Fruit fly (Drosophila melanogaster) whole organism, prepupa: Measurements from ENCODE around the gene Bx.

Experiments used
- CG11902 ChIP-seq: fragments of 200-800 bp; sonication (Bioruptor generic); optimal IDR thresholded peaks from 3 replicates; lab custom pipeline; 2016; ENCODE audit warnings: missing biosample characterization, missing genetic modification characterization
- CG6854 ChIP-seq: fragments of 200-800 bp; sonication (Bioruptor generic); optimal IDR thresholded peaks from 2 replicates; lab custom pipeline; 2017; ENCODE audit warnings: missing biosample characterization, mild to moderate bottlenecking, missing genetic modification characterization
- CG8632 ChIP-seq: fragments of 200-800 bp; sonication (Bioruptor generic); optimal IDR thresholded peaks from 3 replicates; lab custom pipeline; 2016; ENCODE audit warnings: missing biosample characterization, missing genetic modification characterization
- Hr39 ChIP-seq: fragments of 200-800 bp; sonication (Bioruptor generic); optimal IDR thresholded peaks from 2 replicates; lab custom pipeline; 2016; ENCODE audit warnings: missing biosample characterization, missing genetic modification characterization
- Lpt ChIP-seq: fragments of 200-800 bp; sonication (Bioruptor generic); optimal IDR thresholded peaks from 3 replicates; lab custom pipeline; 2016; ENCODE audit warnings: missing biosample characterization, missing genetic modification characterization
- achi ChIP-seq: fragments of 200-800 bp; sonication (Bioruptor generic); optimal IDR thresholded peaks from 3 replicates; lab custom pipeline; 2016; ENCODE audit warnings: missing biosample characterization, missing genetic modification characterization
- fd59A ChIP-seq: fragments of 200-800 bp; sonication (Bioruptor generic); optimal IDR thresholded peaks from 2 replicates; lab custom pipeline; 2017; ENCODE audit warnings: missing biosample characterization, mild to moderate bottlenecking, missing genetic modification characterization, missing genetic modification reagents
- net ChIP-seq: fragments of 200-800 bp; sonication (Bioruptor generic); optimal IDR thresholded peaks from 3 replicates; lab custom pipeline; 2016; ENCODE audit warnings: missing biosample characterization, missing genetic modification characterization
- salr ChIP-seq, 2 experiments: fragments of 200-800 bp; sonication (Bioruptor generic); optimal IDR thresholded peaks; 3 replicates each; lab custom pipeline; 2016 to 2018; ENCODE audit warnings: missing biosample characterization in 2 of 2, missing genetic modification characterization in 2 of 2, mild to moderate bottlenecking in 1 of 2
- spab ChIP-seq: fragments of 200-800 bp; sonication (Bioruptor generic); optimal IDR thresholded peaks from 2 replicates; lab custom pipeline; 2017; ENCODE audit warnings: missing biosample characterization, mild to moderate bottlenecking, missing genetic modification characterization, missing genetic modification reagents

dm6 chrX:18508565-18508964, 6.7 kb upstream of the Bx start:
- TF ChIP-seq CG11902 (GFP tag; lab: Kevin White, UChicago) (no peak), CG8632 (no peak), achi (GFP tag; lab: Kevin White, UChicago) (no peak), spab (GFP tag; lab: Kevin White, UChicago) (no peak), CG6854 (GFP tag; lab: Kevin White, UChicago) (no peak), fd59A (no peak), Hr39 (GFP tag; lab: Kevin White, UChicago) (no peak), Lpt (GFP tag; lab: Kevin White, UChicago) (no peak), net (no peak), salr (GFP tag; optimal IDR thresholded peaks at IDR 0.05; lab: Kevin White, UChicago) (no peak)
